Fruit fly (Drosophila melanogaster): ENCODE results near the gene brv2.

DNA sequence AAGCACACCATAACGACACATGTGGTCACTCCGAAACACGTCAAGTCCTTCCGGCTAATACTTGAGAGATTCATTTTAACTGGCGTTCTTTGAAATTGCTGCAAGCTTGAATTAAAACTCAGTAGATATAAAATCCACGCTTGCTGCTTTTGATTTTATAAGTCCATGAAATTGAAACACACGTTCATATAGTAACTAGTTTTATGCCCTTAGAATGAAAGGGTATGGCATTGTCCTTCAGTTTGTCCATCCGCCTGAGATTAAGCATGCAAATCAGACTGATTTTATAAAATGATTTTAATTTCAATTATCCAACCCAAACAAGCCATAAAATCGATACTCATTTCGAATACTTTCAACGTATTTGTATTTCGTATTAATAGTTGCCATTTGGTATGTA lies at the start of gene brv2:
- TF ChIP-seq psq (optimal IDR thresholded peaks at IDR 0.05): no peak
- no peak for TF ChIP-seq h (optimal IDR thresholded peaks at IDR 0.05)
- no peak for TF ChIP-seq ttk (optimal IDR thresholded peaks at IDR 0.05)
- no peak for TF ChIP-seq Sin3A (optimal IDR thresholded peaks at IDR 0.05)
- TF ChIP-seq Myc (optimal IDR thresholded peaks at IDR 0.05): no peak

All from Kc167 (cell line).